Fruit fly (Drosophila melanogaster): ENCODE results near the gene CG4619.
A peak's percentile ranks its signal among the peaks of the same experiment; 100 is the strongest.

The CG4619 gene

DNA sequence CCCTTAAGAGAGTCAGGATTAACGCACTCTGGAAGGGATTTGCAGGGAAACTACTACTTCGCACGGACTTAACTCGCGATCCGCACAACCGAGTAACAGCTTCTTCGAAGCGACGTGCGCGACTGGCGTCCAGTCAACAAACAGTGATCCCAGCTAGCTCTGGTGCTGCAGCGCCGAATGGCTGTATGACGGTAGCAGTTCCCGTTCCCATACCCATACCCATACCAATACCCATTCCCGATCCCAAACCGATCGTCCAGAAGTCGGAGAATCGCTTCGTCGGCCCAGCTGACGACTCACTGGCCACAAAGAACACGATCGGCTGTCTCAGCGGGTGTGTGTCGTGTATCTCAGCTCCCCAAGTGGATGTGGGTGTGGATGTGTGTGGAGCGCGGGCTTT, 8.6 kb downstream of the CG4619 start, which contains the start of gene CG5853 (continued):
- no peak for TF ChIP-seq luna (GFP tag; optimal IDR thresholded peaks at IDR 0.05)
- TF ChIP-seq CG16863 (GFP tag; optimal IDR thresholded peaks at IDR 0.05) = no peak
- TF ChIP-seq CG7556 (GFP tag; optimal IDR thresholded peaks at IDR 0.05) = no peak
- no peak for TF ChIP-seq dan (GFP tag; IDR thresholded peaks at IDR 0.05)
- no peak for TF ChIP-seq seq (GFP tag; IDR thresholded peaks at IDR 0.05)
- TF ChIP-seq gsb-n (tag; optimal IDR thresholded peaks at IDR 0.05) = no peak
- no peak for TF ChIP-seq ab (GFP tag; optimal IDR thresholded peaks at IDR 0.05)
- TF ChIP-seq CG4707 (GFP tag; optimal IDR thresholded peaks at IDR 0.05) = no peak
- TF ChIP-seq CG8944 (GFP tag; optimal IDR thresholded peaks at IDR 0.05) = no peak
- no peak for TF ChIP-seq CG2889 (GFP tag; IDR thresholded peaks at IDR 0.05)
- no peak for TF ChIP-seq sna (GFP tag; IDR thresholded peaks at IDR 0.05; ENCODE audit: partially characterized antibody)
- no peak for TF ChIP-seq jing (GFP tag; optimal IDR thresholded peaks at IDR 0.05)
- TF ChIP-seq hkb (optimal IDR thresholded peaks at IDR 0.05) = no peak
- TF ChIP-seq hkb (GFP tag; IDR thresholded peaks at IDR 0.05) = no peak
- no peak for TF ChIP-seq ATbp (GFP tag; optimal IDR thresholded peaks at IDR 0.05)
- TF ChIP-seq chn (GFP tag; optimal IDR thresholded peaks at IDR 0.05) = no peak
- TF ChIP-seq sens-2 (GFP tag; IDR thresholded peaks at IDR 0.05) = no peak
- TF ChIP-seq usp (GFP tag; optimal IDR thresholded peaks at IDR 0.05) = no peak
- TF ChIP-seq CG9817 (tag; optimal IDR thresholded peaks at IDR 0.05) = no peak
- no peak for TF ChIP-seq fd3F (GFP tag; optimal IDR thresholded peaks at IDR 0.05)
- TF ChIP-seq HLH54F (GFP tag; optimal IDR thresholded peaks at IDR 0.05) = no peak
- TF ChIP-seq slbo (GFP tag; IDR thresholded peaks at IDR 0.05) = no peak
- no peak for TF ChIP-seq maf-S (GFP tag; optimal IDR thresholded peaks at IDR 0.05)
- TF ChIP-seq tap (tag; optimal IDR thresholded peaks at IDR 0.05) = no peak
- no peak for TF ChIP-seq Hsf (GFP tag; optimal IDR thresholded peaks at IDR 0.05)
- TF ChIP-seq zfh1 (GFP tag; IDR thresholded peaks at IDR 0.05) = no peak
- TF ChIP-seq CG2120 (GFP tag; optimal IDR thresholded peaks at IDR 0.05) = no peak
- TF ChIP-seq crol (GFP tag; IDR thresholded peaks at IDR 0.05) = no peak
- no peak for TF ChIP-seq NC2β (GFP tag; optimal IDR thresholded peaks at IDR 0.05)
- TF ChIP-seq ci (GFP tag; IDR thresholded peaks at IDR 0.05) = peak; percentile 62
- no peak for TF ChIP-seq CG18011 (GFP tag; optimal IDR thresholded peaks at IDR 0.05)
- TF ChIP-seq corto (GFP tag; optimal IDR thresholded peaks at IDR 0.05) = no peak
- no peak for TF ChIP-seq HmgD (GFP tag; optimal IDR thresholded peaks at IDR 0.05)
- no peak for TF ChIP-seq lov (optimal IDR thresholded peaks at IDR 0.05)
- TF ChIP-seq lov (GFP tag; IDR thresholded peaks at IDR 0.05) = no peak
- TF ChIP-seq gsb (GFP tag; IDR thresholded peaks at IDR 0.05) = no peak
- no peak for TF ChIP-seq CG11085 (GFP tag; IDR thresholded peaks at IDR 0.05)
- TF ChIP-seq Hr3 (GFP tag; optimal IDR thresholded peaks at IDR 0.05) = no peak
- TF ChIP-seq cas (GFP tag; IDR thresholded peaks at IDR 0.05) = no peak
- TF ChIP-seq sc (optimal IDR thresholded peaks at IDR 0.05) = no peak
- TF ChIP-seq sc (GFP tag; optimal IDR thresholded peaks at IDR 0.05) = no peak
- no peak for TF ChIP-seq zf30C (GFP tag; optimal IDR thresholded peaks at IDR 0.05)
- TF ChIP-seq gce (GFP tag; IDR thresholded peaks at IDR 0.05) = no peak
- no peak for TF ChIP-seq CkIIα-i1 (GFP tag; IDR thresholded peaks at IDR 0.05)
- no peak for TF ChIP-seq CG18764 (GFP tag; optimal IDR thresholded peaks at IDR 0.05)
- 0 out of 3 replicates have a peak, but pooled peaks have one; percentile 30 for TF ChIP-seq CG11695 (GFP tag; IDR thresholded peaks at IDR 0.05)
- TF ChIP-seq stc (GFP tag; IDR thresholded peaks at IDR 0.05) = no peak
- no peak for TF ChIP-seq Bdp1 (GFP tag; optimal IDR thresholded peaks at IDR 0.05)
- no peak for TF ChIP-seq hth (optimal IDR thresholded peaks at IDR 0.05)
- TF ChIP-seq Aef1 (GFP tag; IDR thresholded peaks at IDR 0.05) = no peak
- no peak for TF ChIP-seq salm (tag; optimal IDR thresholded peaks at IDR 0.05)
- TF ChIP-seq inv (GFP tag; IDR thresholded peaks at IDR 0.05; ENCODE audit: partially characterized antibody) = no peak
- TF ChIP-seq Dp (GFP tag; optimal IDR thresholded peaks at IDR 0.05) = no peak
- no peak for TF ChIP-seq eve (GFP tag; optimal IDR thresholded peaks at IDR 0.05)
- no peak for TF ChIP-seq CG12236 (GFP tag; optimal IDR thresholded peaks at IDR 0.05)
